Worm (Caenorhabditis elegans) whole organism, L4/young adult: ENCODE data around the gene ssp-33.

Experiments used
- W03F9.2 ChIP-seq: fragments of 150-350 bp; optimal IDR thresholded peaks from 2 replicates; lab custom pipeline; 2014; ENCODE audit warnings: missing biosample characterization, missing genetic modification characterization
- dao-5 ChIP-seq: sonication (generic microtip); optimal IDR thresholded peaks from 2 replicates; lab custom pipeline; 2016; ENCODE audit warnings: missing genotype, missing genetic modification characterization, moderate library complexity, missing compliant biosample characterization
- him-1 ChIP-seq: sonication (generic microtip); optimal IDR thresholded peaks from 2 replicates; lab custom pipeline; 2016; ENCODE audit warnings: missing genotype, missing genetic modification reagents, missing genetic modification characterization, missing compliant biosample characterization

- TF ChIP-seq dao-5 (tag; lab: Kevin White, UChicago) = no peak
- TF ChIP-seq him-1 = no peak
- no peak for TF ChIP-seq W03F9.2 (tag; lab: Kevin White, UChicago)
These were observed 22.0 kb upstream of the ssp-33 start, which contains the start of gene gasr-8 for ce11 chrV:14689060-14689750.
